Worm (Caenorhabditis elegans) whole organism, L2 larva: Measurements from ENCODE around the gene tatn-1.

Experiments
- C34F6.9 ChIP-seq: fragments of 150-350 bp; optimal IDR thresholded peaks from 2 replicates; lab custom pipeline; 2014; ENCODE audit warnings: missing biosample characterization, missing genetic modification characterization
- F13H6.1 ChIP-seq: sonication (generic microtip); optimal IDR thresholded peaks from 2 replicates; lab custom pipeline; 2016; ENCODE audit warnings: missing genetic modification characterization, missing compliant biosample characterization
- R02D3.7 ChIP-seq: fragments of 150-350 bp; optimal IDR thresholded peaks from 2 replicates; lab custom pipeline; 2014; ENCODE audit warnings: missing biosample characterization, missing genetic modification characterization
- Y55F3AM.14 ChIP-seq: fragments of 200-800 bp; sonication (Bioruptor generic); optimal IDR thresholded peaks from 2 replicates; lab custom pipeline; 2018; ENCODE audit warnings: mild to moderate bottlenecking, missing genetic modification characterization, missing compliant biosample characterization
- ZK546.5 ChIP-seq: sonication (generic microtip); optimal IDR thresholded peaks from 2 replicates; lab custom pipeline; 2017; ENCODE audit warnings: missing biosample characterization, missing genetic modification characterization
- alr-1 ChIP-seq: fragments of 150-350 bp; optimal IDR thresholded peaks from 2 replicates; lab custom pipeline; 2014; ENCODE audit warnings: missing biosample characterization, missing genetic modification characterization
- aly-2 ChIP-seq: fragments of 150-350 bp; optimal IDR thresholded peaks from 2 replicates; lab custom pipeline; 2014; ENCODE audit warnings: missing biosample characterization, missing genetic modification characterization
- ama-1 ChIP-seq: fragments of 150-350 bp; optimal IDR thresholded peaks from 2 replicates; lab custom pipeline; 2018; ENCODE audit warnings: inconsistent platforms
- blmp-1 ChIP-seq: sonication (generic microtip); optimal IDR thresholded peaks from 2 replicates; lab custom pipeline; 2017; ENCODE audit warnings: missing genetic modification characterization, mild to moderate bottlenecking, missing compliant biosample characterization, antibody characterized with exemption, moderate library complexity; ENCODE audit not compliant: insufficient read depth
- ceh-16 ChIP-seq: fragments of 150-350 bp; optimal IDR thresholded peaks from 2 replicates; lab custom pipeline; 2014; ENCODE audit warnings: missing biosample characterization, missing genetic modification characterization
- ceh-82 ChIP-seq: fragments of 150-350 bp; optimal IDR thresholded peaks from 2 replicates; lab custom pipeline; 2014; ENCODE audit warnings: missing biosample characterization, missing genetic modification characterization
- crh-2 ChIP-seq: sonication (generic microtip); optimal IDR thresholded peaks from 2 replicates; lab custom pipeline; 2017; ENCODE audit warnings: missing biosample characterization, missing genetic modification characterization
- dmd-4 ChIP-seq: sonication (generic microtip); optimal IDR thresholded peaks from 2 replicates; lab custom pipeline; 2017; ENCODE audit warnings: missing biosample characterization, missing genetic modification characterization
- egl-27 ChIP-seq: sonication (generic microtip); optimal IDR thresholded peaks from 3 replicates; lab custom pipeline; 2017; ENCODE audit warnings: missing biosample characterization, missing genetic modification reagents, missing genetic modification characterization
- elt-3 ChIP-seq: sonication (generic microtip); optimal IDR thresholded peaks from 2 replicates; lab custom pipeline; 2017; ENCODE audit warnings: missing biosample characterization, missing genetic modification characterization
- fos-1 ChIP-seq: fragments of 150-350 bp; optimal IDR thresholded peaks from 2 replicates; lab custom pipeline; 2014; ENCODE audit warnings: missing biosample characterization, missing genetic modification characterization
- lin-11 ChIP-seq: fragments of 150-350 bp; sonication (generic microtip); optimal IDR thresholded peaks from 2 replicates; lab custom pipeline; 2014; ENCODE audit warnings: missing biosample characterization, missing genetic modification characterization, inconsistent platforms, mixed read lengths
- lin-13 ChIP-seq: fragments of 150-350 bp; optimal IDR thresholded peaks from 2 replicates; lab custom pipeline; 2014; ENCODE audit warnings: missing biosample characterization, missing genetic modification reagents, missing genetic modification characterization
- lin-39 ChIP-seq: fragments of 150-350 bp; optimal IDR thresholded peaks from 2 replicates; lab custom pipeline; 2014; ENCODE audit warnings: missing biosample characterization, missing genetic modification reagents, missing genetic modification characterization
- mab-5 ChIP-seq: fragments of 150-350 bp; optimal IDR thresholded peaks from 2 replicates; lab custom pipeline; 2014; ENCODE audit warnings: missing biosample characterization, missing genetic modification characterization
- mbf-1 ChIP-seq: sonication (generic microtip); optimal IDR thresholded peaks from 2 replicates; lab custom pipeline; 2017; ENCODE audit warnings: missing biosample characterization, missing genetic modification characterization
- nhr-12 ChIP-seq: fragments of 150-350 bp; optimal IDR thresholded peaks from 2 replicates; lab custom pipeline; 2014; ENCODE audit warnings: missing biosample characterization, missing genetic modification characterization
- nhr-21 ChIP-seq: fragments of 150-350 bp; optimal IDR thresholded peaks from 2 replicates; lab custom pipeline; 2014; ENCODE audit warnings: missing biosample characterization, missing genetic modification characterization
- nhr-23 ChIP-seq: fragments of 150-350 bp; optimal IDR thresholded peaks from 2 replicates; lab custom pipeline; 2014; ENCODE audit warnings: missing biosample characterization, missing genetic modification reagents, missing genetic modification characterization
- nhr-237 ChIP-seq: fragments of 150-350 bp; optimal IDR thresholded peaks from 2 replicates; lab custom pipeline; 2014; ENCODE audit warnings: missing biosample characterization, missing genetic modification characterization
- nhr-6 ChIP-seq: fragments of 150-350 bp; optimal IDR thresholded peaks from 2 replicates; lab custom pipeline; 2014; ENCODE audit warnings: missing biosample characterization, missing genetic modification characterization
- nhr-77 ChIP-seq: fragments of 150-350 bp; optimal IDR thresholded peaks from 2 replicates; lab custom pipeline; 2014; ENCODE audit warnings: missing biosample characterization, missing genetic modification characterization
- skn-1 ChIP-seq: sonication (generic microtip); optimal IDR thresholded peaks from 2 replicates; lab custom pipeline; 2017; ENCODE audit warnings: missing biosample characterization, missing genetic modification characterization
- sma-3 ChIP-seq: sonication (generic microtip); optimal IDR thresholded peaks from 2 replicates; lab custom pipeline; 2016; ENCODE audit warnings: missing genetic modification reagents, missing genetic modification characterization, missing compliant biosample characterization
- sma-9 ChIP-seq, 2 experiments: fragments of 150-350 bp in 1 of 2; sonication (generic microtip) in 1 of 2; optimal IDR thresholded peaks; 2 replicates each; lab custom pipeline; 2014 to 2016; ENCODE audit warnings: missing genetic modification characterization in 2 of 2, mild to moderate bottlenecking in 1 of 2, missing biosample characterization in 1 of 2, missing compliant biosample characterization in 1 of 2, missing genetic modification reagents in 1 of 2, moderate library complexity in 1 of 2
- snpc-4 ChIP-seq: fragments of 150-350 bp; optimal IDR thresholded peaks from 2 replicates; lab custom pipeline; 2014; ENCODE audit warnings: missing biosample characterization, missing genetic modification characterization
- unc-39 ChIP-seq: fragments of 150-350 bp; optimal IDR thresholded peaks from 2 replicates; lab custom pipeline; 2014; ENCODE audit warnings: missing biosample characterization, missing genetic modification characterization
- zag-1 ChIP-seq: fragments of 150-350 bp; optimal IDR thresholded peaks from 2 replicates; lab custom pipeline; 2014; ENCODE audit warnings: missing biosample characterization, missing genetic modification characterization
- ztf-11 ChIP-seq: sonication (generic microtip); optimal IDR thresholded peaks from 2 replicates; lab custom pipeline; 2017; ENCODE audit warnings: missing biosample characterization, missing genetic modification characterization
- ztf-4 ChIP-seq: fragments of 150-350 bp; optimal IDR thresholded peaks from 2 replicates; lab custom pipeline; 2014; ENCODE audit warnings: missing biosample characterization, missing genetic modification characterization

tatn-1 gene

ce11 chrX:14767813-14768212 is 23.0 kb upstream of the tatn-1 start:
- TF ChIP-seq snpc-4 (no peak), lin-39 (tag; lab: Kevin White, UChicago) (no peak), Y55F3AM.14 (GFP tag; lab: Kevin White, UChicago) (no peak), sma-9 (GFP tag; optimal IDR thresholded peaks at IDR 0.05; lab: Kevin White, UChicago) (no peak), sma-9 (tag; optimal IDR thresholded peaks at IDR 0.05; lab: Kevin White, UChicago) (no peak), alr-1 (tag; lab: Kevin White, UChicago) (no peak), skn-1 (tag; lab: Kevin White, UChicago) (no peak)

DNA sequence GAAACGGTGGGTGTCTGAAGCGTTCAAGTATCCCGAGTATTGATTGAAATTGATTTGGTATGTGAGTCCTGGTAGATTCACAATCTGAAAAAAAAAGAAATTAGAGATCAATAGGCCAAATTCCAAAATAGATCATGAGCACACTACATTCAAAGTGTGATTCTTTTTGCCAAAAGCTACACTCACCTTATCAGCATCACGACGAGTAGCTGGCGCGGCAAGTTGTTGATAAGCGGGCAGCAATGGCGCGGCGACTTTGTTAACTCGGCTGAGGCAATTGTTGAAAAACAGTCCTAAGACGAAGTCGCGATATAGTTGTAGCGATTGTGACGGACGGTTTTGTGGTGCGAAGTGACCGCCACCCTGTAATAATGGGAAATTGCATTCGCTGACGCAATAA is 21.8 kb upstream of the tatn-1 start:
- peak; percentile 34 for TF ChIP-seq sma-9 (GFP tag; optimal IDR thresholded peaks at IDR 0.05; lab: Kevin White, UChicago)
- TF ChIP-seq sma-9 (tag; optimal IDR thresholded peaks at IDR 0.05; lab: Kevin White, UChicago) = no peak
- no peak for TF ChIP-seq lin-13 (GFP tag; lab: Kevin White, UChicago)
- no peak for TF ChIP-seq ztf-4 (tag; lab: Kevin White, UChicago)
- no peak for TF ChIP-seq snpc-4
- TF ChIP-seq fos-1 = peak; percentile 58
- no peak for TF ChIP-seq F13H6.1 (tag; lab: Kevin White, UChicago)
- TF ChIP-seq R02D3.7 (tag; lab: Kevin White, UChicago) = no peak
- no peak for TF ChIP-seq lin-11
- TF ChIP-seq ceh-16 (tag; lab: Kevin White, UChicago) = no peak
- TF ChIP-seq nhr-77 (tag; lab: Kevin White, UChicago) = no peak
- TF ChIP-seq Y55F3AM.14 (GFP tag; lab: Kevin White, UChicago) = no peak

- TF ChIP-seq aly-2 (tag; lab: Kevin White, UChicago) = no peak
- no peak for TF ChIP-seq lin-13 (GFP tag; lab: Kevin White, UChicago)
- no peak for TF ChIP-seq sma-3
- no peak for TF ChIP-seq ceh-82
- TF ChIP-seq blmp-1 = no peak
- TF ChIP-seq dmd-4 (tag; lab: Kevin White, UChicago) = no peak
- TF ChIP-seq nhr-237 (tag; lab: Kevin White, UChicago) = no peak
- no peak for TF ChIP-seq egl-27 (tag; lab: Kevin White, UChicago)
- TF ChIP-seq nhr-23 (tag; lab: Kevin White, UChicago) = no peak
- no peak for TF ChIP-seq nhr-6 (tag; lab: Kevin White, UChicago)
- TF ChIP-seq C34F6.9 (tag; lab: Kevin White, UChicago) = no peak
- TF ChIP-seq mab-5 = no peak
- peak; percentile 54 for TF ChIP-seq fos-1
- no peak for TF ChIP-seq lin-39 (tag; lab: Kevin White, UChicago)
- TF ChIP-seq sma-9 (GFP tag; optimal IDR thresholded peaks at IDR 0.05; lab: Kevin White, UChicago) = peak; percentile 43
- TF ChIP-seq sma-9 (tag; optimal IDR thresholded peaks at IDR 0.05; lab: Kevin White, UChicago) = no peak
- TF ChIP-seq, all 48 proteins: peak for 2
Observed at ce11 chrX:14770336-14770735, 20.5 kb upstream of the tatn-1 start.

DNA sequence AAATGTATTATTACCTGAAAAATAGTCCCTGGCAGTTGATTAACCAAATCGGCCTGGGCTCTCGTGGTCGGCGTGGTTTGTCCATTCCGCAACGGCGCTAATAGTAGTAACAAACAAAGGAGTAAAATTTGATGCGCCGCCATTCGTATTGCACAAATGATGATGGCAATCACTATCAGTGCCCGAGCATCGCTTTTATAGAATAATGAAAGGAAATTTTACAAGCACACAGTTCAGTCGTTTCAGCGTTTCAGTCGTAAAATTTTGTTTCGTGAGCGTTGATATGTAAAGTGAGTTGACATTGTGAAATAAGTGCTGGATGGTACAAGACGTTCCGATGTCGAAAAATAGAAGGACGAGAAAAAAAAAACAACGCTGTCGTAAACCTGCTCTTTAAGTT is 19.1 kb upstream of the tatn-1 start, which contains the start of gene Y16B4A.2:
TSS of gene Y16B4A.2 (minus strand) at position 170 of the 400 bp plus-strand sequence.
- TF ChIP-seq fos-1 (peak; percentile 38), zag-1 (no peak)

- TF ChIP-seq ztf-4 (tag; lab: Kevin White, UChicago) = no peak
- TF ChIP-seq fos-1 = no peak
- no peak for TF ChIP-seq sma-9 (GFP tag; optimal IDR thresholded peaks at IDR 0.05; lab: Kevin White, UChicago)
- TF ChIP-seq sma-9 (tag; optimal IDR thresholded peaks at IDR 0.05; lab: Kevin White, UChicago) = no peak
- TF ChIP-seq ama-1 = no peak
- no peak for TF ChIP-seq ztf-11
- no peak for TF ChIP-seq unc-39 (tag; lab: Kevin White, UChicago)
- no peak for TF ChIP-seq alr-1 (tag; lab: Kevin White, UChicago)
- TF ChIP-seq lin-39 (tag; lab: Kevin White, UChicago) = no peak
- TF ChIP-seq crh-2 (tag; lab: Kevin White, UChicago) = no peak
- no peak for TF ChIP-seq mbf-1
- no peak for TF ChIP-seq nhr-12 (tag; lab: Kevin White, UChicago)
- no peak for TF ChIP-seq nhr-237 (tag; lab: Kevin White, UChicago)
- no peak for TF ChIP-seq nhr-21
Observed at ce11 chrX:14773238-14773637, 17.6 kb upstream of the tatn-1 start, which contains the start of gene unc-3. TSS of gene unc-3 (plus strand) at chrX:14773538.

ce11 chrX:14775222-14775621 is 15.6 kb upstream of the tatn-1 start:
- TF ChIP-seq F13H6.1 (tag; lab: Kevin White, UChicago) = no peak
- TF ChIP-seq snpc-4 = no peak
- TF ChIP-seq ZK546.5 (tag; lab: Kevin White, UChicago) = no peak
- TF ChIP-seq elt-3 (tag; lab: Kevin White, UChicago) = no peak
